Fruit fly (Drosophila melanogaster): ENCODE data around the gene CG8813.

CG8813 gene

DNA sequence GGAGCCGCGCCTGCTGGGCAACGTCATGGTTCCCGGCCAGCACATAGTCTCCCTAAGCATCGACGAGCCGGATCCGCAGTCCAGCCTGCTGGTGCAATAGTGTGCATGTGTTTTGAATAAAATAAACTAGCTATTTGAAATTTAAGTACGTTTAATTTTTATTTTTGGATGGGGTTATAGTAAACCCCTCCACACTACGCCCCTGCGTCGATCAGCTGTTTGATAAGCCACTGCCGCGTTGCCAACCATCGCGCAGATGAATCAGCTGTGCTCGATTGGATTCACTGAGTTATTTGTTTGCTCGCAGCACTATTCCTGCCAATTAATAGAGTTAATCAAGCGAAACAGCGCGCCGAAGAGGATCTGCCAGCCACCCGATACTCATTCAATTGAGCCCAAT lies 9.4 kb downstream of the CG8813 start, which contains the start of gene RabGGTb (continued):
- peak; percentile 15 for TF ChIP-seq ERR (GFP tag; optimal IDR thresholded peaks at IDR 0.05)
- TF ChIP-seq Usf (GFP tag; optimal IDR thresholded peaks at IDR 0.05) = no peak
- TF ChIP-seq NC2α (GFP tag; optimal IDR thresholded peaks at IDR 0.05) = peak; percentile 20
- TF ChIP-seq CG5953 (GFP tag; IDR thresholded peaks at IDR 0.05) = no peak; the same call in 1 of the 2 replicates
- peak; percentile 32; the same call in 1 of the 2 replicates for TF ChIP-seq esg (GFP tag; conservative IDR thresholded peaks at IDR 0.05)
- no peak for TF ChIP-seq CG5245 (GFP tag; optimal IDR thresholded peaks at IDR 0.05)
- no peak for TF ChIP-seq disco-r (GFP tag; optimal IDR thresholded peaks at IDR 0.05)
- no peak for TF ChIP-seq fru (optimal IDR thresholded peaks at IDR 0.05)
- TF ChIP-seq CG17186 (GFP tag; optimal IDR thresholded peaks at IDR 0.05) = peak; percentile 39
- no peak for TF ChIP-seq emc (GFP tag; optimal IDR thresholded peaks at IDR 0.05)
- no peak for TF ChIP-seq Hey (tag; optimal IDR thresholded peaks at IDR 0.05)
- TF ChIP-seq Scr (GFP tag; IDR thresholded peaks at IDR 0.05; ENCODE audit: partially characterized antibody) = 0 out of 2 replicates have a peak, but pooled peaks have one; percentile 10
- TF ChIP-seq CG31224 (GFP tag; IDR thresholded peaks at IDR 0.05) = peak; percentile 55; the same call in 1 of the 2 replicates
- no peak for TF ChIP-seq CG17361 (GFP tag; IDR thresholded peaks at IDR 0.05)
- TF ChIP-seq CG33213 (GFP tag; optimal IDR thresholded peaks at IDR 0.05) = peak; percentile 26
- TF ChIP-seq HLHmδ (GFP tag; optimal IDR thresholded peaks at IDR 0.05) = no peak
- no peak for TF ChIP-seq Gsc (GFP tag; IDR thresholded peaks at IDR 0.05)
- peak; percentile 92 for TF ChIP-seq row (GFP tag; IDR thresholded peaks at IDR 0.05)
- no peak for TF ChIP-seq CG7987 (GFP tag; optimal IDR thresholded peaks at IDR 0.05)
- TF ChIP-seq cad (GFP tag; optimal IDR thresholded peaks at IDR 0.05) = no peak
- peak; percentile 39 for TF ChIP-seq Bdp1 (GFP tag; optimal IDR thresholded peaks at IDR 0.05)
- TF ChIP-seq CG6765 (GFP tag; optimal IDR thresholded peaks at IDR 0.05) = peak; percentile 28
- TF ChIP-seq Sox102F (GFP tag; optimal IDR thresholded peaks at IDR 0.05) = peak; percentile 34
- no peak for TF ChIP-seq CG15479 (GFP tag; optimal IDR thresholded peaks at IDR 0.05)
- no peak for TF ChIP-seq CG6683 (GFP tag; optimal IDR thresholded peaks at IDR 0.05)
- TF ChIP-seq CG2116 (GFP tag; optimal IDR thresholded peaks at IDR 0.05) = peak; percentile 25
- no peak for TF ChIP-seq eve (GFP tag; optimal IDR thresholded peaks at IDR 0.05)
- TF ChIP-seq Trl (optimal IDR thresholded peaks at IDR 0.05) = no peak
- peak; percentile 35 for TF ChIP-seq Trl (GFP tag; optimal IDR thresholded peaks at IDR 0.05)
- peak; percentile 45; the same call in 1 of the 2 replicates for TF ChIP-seq CG6689 (GFP tag; IDR thresholded peaks at IDR 0.05)
- peak; percentile 87 for TF ChIP-seq chm (GFP tag; IDR thresholded peaks at IDR 0.05)
- peak; percentile 26 for TF ChIP-seq CG12071 (GFP tag; optimal IDR thresholded peaks at IDR 0.05)
- TF ChIP-seq CG2199 (GFP tag; IDR thresholded peaks at IDR 0.05) = no peak
- TF ChIP-seq CG12155 (GFP tag; optimal IDR thresholded peaks at IDR 0.05) = peak; percentile 40
- TF ChIP-seq ranshi (GFP tag; IDR thresholded peaks at IDR 0.05) = peak; percentile 76
- TF ChIP-seq CG16815 (GFP tag; optimal IDR thresholded peaks at IDR 0.05) = no peak
- TF ChIP-seq CG11696 (GFP tag; IDR thresholded peaks at IDR 0.05) = peak; percentile 43; the same call in 1 of the 2 replicates
- TF ChIP-seq h (optimal IDR thresholded peaks at IDR 0.05) = no peak
- peak; percentile 35 for TF ChIP-seq gcm (GFP tag; optimal IDR thresholded peaks at IDR 0.05)
- TF ChIP-seq CG15073 (GFP tag; optimal IDR thresholded peaks at IDR 0.05) = no peak
- TF ChIP-seq CG17385 (GFP tag; optimal IDR thresholded peaks at IDR 0.05) = peak; percentile 54
- no peak for TF ChIP-seq zf30C (GFP tag; optimal IDR thresholded peaks at IDR 0.05)
- peak; percentile 17 for TF ChIP-seq pnt (GFP tag; optimal IDR thresholded peaks at IDR 0.05)
- TF ChIP-seq org-1 (GFP tag; optimal IDR thresholded peaks at IDR 0.05) = peak; percentile 26
- peak; percentile 71 for TF ChIP-seq lmd (GFP tag; IDR thresholded peaks at IDR 0.05)
- TF ChIP-seq zen2 (GFP tag; IDR thresholded peaks at IDR 0.05; ENCODE audit: partially characterized antibody) = peak; percentile 34; the same call in 1 of the 3 replicates
- peak; percentile 65 for TF ChIP-seq wdn (GFP tag; IDR thresholded peaks at IDR 0.05)
- TF ChIP-seq CG7556 (GFP tag; optimal IDR thresholded peaks at IDR 0.05) = peak; percentile 59
- no peak for TF ChIP-seq nerfin-2 (GFP tag; IDR thresholded peaks at IDR 0.05; ENCODE audit: partially characterized antibody)
- peak; percentile 86 for TF ChIP-seq CG9932 (GFP tag; IDR thresholded peaks at IDR 0.05)
- TF ChIP-seq CG3281 (GFP tag; optimal IDR thresholded peaks at IDR 0.05) = peak; percentile 45
- no peak for TF ChIP-seq YL-1 (GFP tag; optimal IDR thresholded peaks at IDR 0.05)
- TF ChIP-seq CG14667 (GFP tag; IDR thresholded peaks at IDR 0.05) = peak; percentile 51
